Fruit fly (Drosophila melanogaster): ENCODE results near the gene CG43074.

The CG43074 gene

DNA sequence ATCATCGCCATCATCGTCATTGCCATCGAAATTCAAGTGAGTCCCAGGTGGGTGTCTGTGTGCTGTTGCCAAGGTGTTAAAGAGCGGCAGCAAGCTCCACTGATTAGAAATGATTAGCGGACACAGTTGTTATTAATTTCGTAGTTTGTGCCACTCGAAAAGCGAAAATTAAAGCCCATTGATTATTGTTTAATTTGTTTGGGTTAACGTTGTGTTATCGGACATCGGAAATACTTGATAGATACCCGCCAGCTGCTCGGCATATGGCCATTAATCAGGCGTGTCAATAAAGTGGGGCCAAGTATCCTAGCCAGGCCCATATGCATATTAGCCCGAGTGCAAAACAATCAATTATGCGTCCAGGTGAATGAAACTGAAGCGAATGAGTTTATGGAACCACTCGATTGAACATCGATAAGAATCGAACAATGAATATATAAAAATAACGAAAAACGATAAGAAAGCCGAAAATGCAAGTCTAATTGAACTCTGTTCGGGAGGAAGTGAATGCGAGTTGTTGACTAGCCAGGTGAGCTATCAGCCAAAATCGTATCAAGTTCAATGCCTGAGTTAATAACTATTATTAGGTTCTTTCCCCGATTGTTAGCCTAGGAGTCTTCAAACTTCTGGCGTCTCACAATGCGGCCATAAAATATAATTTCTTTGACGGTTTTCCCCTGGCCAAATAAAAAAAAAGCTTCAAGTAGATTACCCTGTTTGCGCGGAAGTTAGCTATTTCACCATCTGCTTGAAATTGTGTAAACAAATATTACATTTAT, 48.7 kb downstream of the CG43074 start (continued):
- TF ChIP-seq Hr78 (GFP tag; optimal IDR thresholded peaks at IDR 0.05) (no peak), CG3995 (GFP tag; optimal IDR thresholded peaks at IDR 0.05) (no peak), CG2120 (GFP tag; optimal IDR thresholded peaks at IDR 0.05) (no peak), CG17568 (GFP tag; optimal IDR thresholded peaks at IDR 0.05) (no peak), zf30C (GFP tag; optimal IDR thresholded peaks at IDR 0.05) (no peak), danr (GFP tag; IDR thresholded peaks at IDR 0.05) (no peak), twi (tag; optimal IDR thresholded peaks at IDR 0.05) (peak; percentile 69), p53 (GFP tag; optimal IDR thresholded peaks at IDR 0.05) (no peak), CG10543 (GFP tag; optimal IDR thresholded peaks at IDR 0.05) (no peak), repo (GFP tag; optimal IDR thresholded peaks at IDR 0.05) (no peak), CG2202 (tag; optimal IDR thresholded peaks at IDR 0.05) (no peak), CG3847 (GFP tag; IDR thresholded peaks at IDR 0.05) (no peak), CG16813 (GFP tag; IDR thresholded peaks at IDR 0.05; ENCODE audit: partially characterized antibody) (no peak), CG12071 (GFP tag; optimal IDR thresholded peaks at IDR 0.05) (no peak), CG10462 (GFP tag; optimal IDR thresholded peaks at IDR 0.05) (no peak), CG12942 (GFP tag; optimal IDR thresholded peaks at IDR 0.05) (no peak), exex (tag; optimal IDR thresholded peaks at IDR 0.05) (peak; percentile 99), Hr3 (GFP tag; optimal IDR thresholded peaks at IDR 0.05) (no peak), tll (GFP tag; optimal IDR thresholded peaks at IDR 0.05) (no peak), jigr1 (GFP tag; IDR thresholded peaks at IDR 0.05) (no peak), z (GFP tag; IDR thresholded peaks at IDR 0.05) (no peak), al (GFP tag; IDR thresholded peaks at IDR 0.05) (no peak), Xbp1 (GFP tag; optimal IDR thresholded peaks at IDR 0.05) (no peak), CG14710 (tag; optimal IDR thresholded peaks at IDR 0.05) (no peak), vnd (GFP tag; IDR thresholded peaks at IDR 0.05; ENCODE audit: partially characterized antibody) (peak; percentile 22; the same call in 1 of the 3 replicates), Neu2 (GFP tag; optimal IDR thresholded peaks at IDR 0.05; ENCODE audit: borderline replicate concordance) (no peak), CG8944 (GFP tag; optimal IDR thresholded peaks at IDR 0.05) (no peak), CG17612 (GFP tag; IDR thresholded peaks at IDR 0.05) (no peak), Lim3 (GFP tag; IDR thresholded peaks at IDR 0.05) (no peak), CG2712 (tag; optimal IDR thresholded peaks at IDR 0.05) (no peak), tap (tag; optimal IDR thresholded peaks at IDR 0.05) (no peak), C15 (GFP tag; IDR thresholded peaks at IDR 0.05) (no peak), CG3407 (GFP tag; optimal IDR thresholded peaks at IDR 0.05) (no peak), CG17359 (tag; optimal IDR thresholded peaks at IDR 0.05) (no peak), sens (GFP tag) (peak; percentile 18)

DNA sequence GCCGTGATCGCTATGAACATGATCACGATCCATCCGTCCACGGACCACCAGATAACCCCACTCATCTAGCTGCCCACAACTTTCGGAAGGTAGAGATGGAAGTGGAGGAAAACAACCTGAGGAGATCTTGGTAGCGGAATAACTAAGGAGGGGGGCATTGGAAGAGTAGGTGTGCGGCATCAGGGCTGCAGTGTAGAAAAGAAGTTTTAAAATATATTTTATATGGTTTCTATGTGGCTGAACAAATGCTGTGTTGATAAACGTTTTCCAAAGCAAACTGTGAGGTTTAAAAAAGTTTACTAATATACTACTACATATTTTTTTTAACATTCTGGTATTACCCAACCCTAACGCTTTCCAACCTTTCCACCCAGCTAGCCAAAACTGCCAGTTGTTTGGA, 49.6 kb downstream of the CG43074 start:
- no peak for TF ChIP-seq CG9727 (GFP tag; optimal IDR thresholded peaks at IDR 0.05)
- peak; percentile 76 for TF ChIP-seq Med (GFP tag)
- TF ChIP-seq phol (tag; optimal IDR thresholded peaks at IDR 0.05) = peak; percentile 40
- peak; percentile 32 for TF ChIP-seq lab (GFP tag; optimal IDR thresholded peaks at IDR 0.05)
- 0 out of 3 replicates have a peak, but pooled peaks have one; percentile 49 for TF ChIP-seq so (GFP tag; IDR thresholded peaks at IDR 0.05)
- TF ChIP-seq Hey (tag; optimal IDR thresholded peaks at IDR 0.05) = no peak
- peak; percentile 7 for TF ChIP-seq trem (tag; optimal IDR thresholded peaks at IDR 0.05)
- TF ChIP-seq CG15011 (GFP tag; optimal IDR thresholded peaks at IDR 0.05) = peak; percentile 2
- TF ChIP-seq sr (GFP tag; IDR thresholded peaks at IDR 0.05) = peak; percentile 82
- peak; percentile 37 for TF ChIP-seq nmo (GFP tag; optimal IDR thresholded peaks at IDR 0.05)
- TF ChIP-seq otp (GFP tag; IDR thresholded peaks at IDR 0.05) = peak; percentile 75; the same call in 2 of the 3 replicates
- TF ChIP-seq PHDP (tag; optimal IDR thresholded peaks at IDR 0.05) = peak; percentile 49
- TF ChIP-seq ewg (GFP tag; optimal IDR thresholded peaks at IDR 0.05) = peak; percentile 3
- TF ChIP-seq ken (GFP tag; IDR thresholded peaks at IDR 0.05) = peak; percentile 50; the same call in 1 of the 3 replicates
- TF ChIP-seq CG5953 (GFP tag; IDR thresholded peaks at IDR 0.05) = peak; percentile 61; the same call in 1 of the 2 replicates
- TF ChIP-seq crol (GFP tag; IDR thresholded peaks at IDR 0.05) = peak; percentile 43
